Fruit fly (Drosophila melanogaster) whole organism, embryonic: ENCODE data around the gene CG7739.

Source experiments
- Ada2b ChIP-seq: fragments of 200-800 bp; sonication (Bioruptor generic); IDR thresholded peaks from 2 replicates; pipeline ENCODE4 v1.3.6; 2022; ENCODE audit warnings: missing biosample characterization, missing genetic modification characterization
- C15 ChIP-seq: fragments of 200-800 bp; sonication (Bioruptor generic); IDR thresholded peaks from 3 replicates; pipeline ENCODE4 v1.3.6; 2022; ENCODE audit warnings: missing biosample characterization, missing genetic modification characterization
- CG11723 ChIP-seq: fragments of 200-800 bp; sonication (Bioruptor generic); optimal IDR thresholded peaks from 2 replicates; lab custom pipeline; 2017; ENCODE audit warnings: missing biosample characterization, mild to moderate bottlenecking, missing genetic modification characterization
- CG12236 ChIP-seq: fragments of 200-800 bp; sonication (Bioruptor generic); optimal IDR thresholded peaks from 2 replicates; lab custom pipeline; 2016; ENCODE audit warnings: missing biosample characterization, missing genetic modification characterization
- CG14667 ChIP-seq: fragments of 200-800 bp; sonication (Bioruptor generic); IDR thresholded peaks from 2 replicates; pipeline ENCODE4 v1.3.6; 2022; ENCODE audit warnings: missing biosample characterization, missing genetic modification characterization
- CG15696 ChIP-seq: fragments of 200-800 bp; sonication (Bioruptor generic); optimal IDR thresholded peaks from 2 replicates; lab custom pipeline; 2019; ENCODE audit warnings: missing biosample characterization, mild to moderate bottlenecking, missing genetic modification characterization, moderate library complexity
- CG2875 ChIP-seq: fragments of 200-800 bp; sonication (Bioruptor generic); optimal IDR thresholded peaks from 2 replicates; lab custom pipeline; 2017; ENCODE audit warnings: missing biosample characterization, mild to moderate bottlenecking, missing genetic modification characterization, missing genetic modification reagents
- CG34376 ChIP-seq: fragments of 200-800 bp; sonication (Bioruptor generic); optimal IDR thresholded peaks from 2 replicates; lab custom pipeline; 2018; ENCODE audit warnings: missing biosample characterization, mild to moderate bottlenecking, missing genetic modification characterization
- CG43689 ChIP-seq: fragments of 200-800 bp; sonication (Bioruptor generic); IDR thresholded peaks from 2 replicates; pipeline ENCODE4 v1.3.6; 2022; ENCODE audit warnings: missing biosample characterization, missing genetic modification characterization
- CG4404 ChIP-seq: fragments of 200-800 bp; sonication (Bioruptor generic); IDR thresholded peaks from 2 replicates; pipeline ENCODE4 v1.3.6; 2022; ENCODE audit warnings: missing biosample characterization, missing genetic modification characterization
- CG7786 ChIP-seq: fragments of 200-800 bp; sonication (Bioruptor generic); optimal IDR thresholded peaks from 2 replicates; lab custom pipeline; 2016; ENCODE audit warnings: missing biosample characterization, missing genetic modification characterization
- CG8290 ChIP-seq, 3 experiments: fragments of 200-800 bp; sonication (Bioruptor generic); optimal IDR thresholded peaks; 2 replicates each; lab custom pipeline; 2016 to 2019; ENCODE audit warnings: missing biosample characterization in 3 of 3, missing genetic modification characterization in 3 of 3, mild to moderate bottlenecking in 2 of 3, moderate library complexity in 1 of 3
- CG9609 ChIP-seq: fragments of 200-800 bp; sonication (Bioruptor generic); optimal IDR thresholded peaks from 3 replicates; lab custom pipeline; 2016; ENCODE audit warnings: missing biosample characterization, missing genetic modification characterization
- CG9817 ChIP-seq: fragments of 200-800 bp; sonication (Bioruptor generic); optimal IDR thresholded peaks from 2 replicates; lab custom pipeline; 2018; ENCODE audit warnings: missing biosample characterization, mild to moderate bottlenecking, missing genetic modification characterization, moderate library complexity
- CHES-1-like ChIP-seq: fragments of 200-800 bp; sonication (Bioruptor generic); optimal IDR thresholded peaks from 2 replicates; lab custom pipeline; 2016; ENCODE audit warnings: missing biosample characterization, missing genetic modification characterization
- Chrac-16 ChIP-seq: fragments of 200-800 bp; sonication (Bioruptor generic); optimal IDR thresholded peaks from 3 replicates; lab custom pipeline; 2016; ENCODE audit warnings: missing biosample characterization, missing genetic modification characterization
- CrebB ChIP-seq: fragments of 200-800 bp; sonication (Bioruptor generic); optimal IDR thresholded peaks from 3 replicates; lab custom pipeline; 2018; ENCODE audit warnings: missing biosample characterization, mild to moderate bottlenecking, missing genetic modification characterization
- Dfd ChIP-seq, 2 experiments: fragments of >200 bp; optimal IDR thresholded peaks; 2 replicates each; lab custom pipeline; 2017; ENCODE audit warnings: missing biosample characterization in 2 of 2, missing genetic modification characterization in 2 of 2
- Dip2 ChIP-seq: fragments of 200-800 bp; sonication (Bioruptor generic); IDR thresholded peaks from 2 replicates; pipeline ENCODE4 v1.3.6; 2022; ENCODE audit warnings: missing biosample characterization, missing genetic modification characterization
- Dll ChIP-seq: fragments of 200-800 bp; sonication (Bioruptor generic); IDR thresholded peaks from 4 replicates; pipeline ENCODE4 v1.3.6; 2022; ENCODE audit warnings: missing biosample characterization, missing genetic modification characterization; ENCODE audit not compliant: partially characterized antibody
- Ets97D ChIP-seq: fragments of 200-800 bp; sonication (Bioruptor generic); optimal IDR thresholded peaks from 3 replicates; lab custom pipeline; 2016; ENCODE audit warnings: missing biosample characterization, missing genetic modification characterization
- Hr51 ChIP-seq, 2 experiments: fragments of 200-800 bp; sonication (Bioruptor generic); optimal IDR thresholded peaks; 2 replicates in 1 of 2; 3 replicates in 1 of 2; lab custom pipeline; 2016 to 2018; ENCODE audit warnings: missing biosample characterization in 2 of 2, missing genetic modification characterization in 2 of 2, mild to moderate bottlenecking in 1 of 2, moderate library complexity in 1 of 2
- Hsf ChIP-seq: fragments of 200-800 bp; sonication (Bioruptor generic); optimal IDR thresholded peaks from 3 replicates; lab custom pipeline; 2016; ENCODE audit warnings: missing biosample characterization, missing genetic modification characterization
- Lpt ChIP-seq: fragments of >200 bp; optimal IDR thresholded peaks from 2 replicates; lab custom pipeline; 2018; ENCODE audit warnings: missing biosample characterization, missing genetic modification characterization
- PHDP ChIP-seq: fragments of 200-800 bp; sonication (Bioruptor generic); optimal IDR thresholded peaks from 3 replicates; lab custom pipeline; 2018; ENCODE audit warnings: missing biosample characterization, mild to moderate bottlenecking, missing genetic modification characterization, moderate library complexity
- Poxn ChIP-seq: fragments of 200-800 bp; sonication (Bioruptor generic); IDR thresholded peaks from 2 replicates; pipeline ENCODE4 v1.3.6; 2022; ENCODE audit warnings: missing biosample characterization, missing genetic modification characterization
- Ravus ChIP-seq: fragments of 200-800 bp; sonication (Bioruptor generic); IDR thresholded peaks from 2 replicates; pipeline ENCODE4 v1.3.6; 2022; ENCODE audit warnings: missing biosample characterization, missing genetic modification characterization
- Rx ChIP-seq: fragments of 200-800 bp; sonication (Bioruptor generic); IDR thresholded peaks from 2 replicates; pipeline ENCODE4 v1.3.6; 2022; ENCODE audit warnings: missing biosample characterization, missing genetic modification characterization
- abd-A ChIP-seq: fragments of 200-800 bp; sonication (Bioruptor generic); optimal IDR thresholded peaks from 3 replicates; lab custom pipeline; 2019; ENCODE audit warnings: missing biosample characterization, mild to moderate bottlenecking, missing genetic modification characterization, moderate library complexity
- al ChIP-seq: fragments of 200-800 bp; sonication (Bioruptor generic); IDR thresholded peaks from 2 replicates; pipeline ENCODE4 v1.3.6; 2022; ENCODE audit warnings: missing biosample characterization, missing genetic modification characterization
- cg ChIP-seq: fragments of 200-800 bp; sonication (Bioruptor generic); optimal IDR thresholded peaks from 3 replicates; lab custom pipeline; 2019; ENCODE audit warnings: missing biosample characterization, mild to moderate bottlenecking, missing genetic modification characterization, moderate library complexity
- chm ChIP-seq: fragments of 200-800 bp; sonication (Bioruptor generic); IDR thresholded peaks from 2 replicates; pipeline ENCODE4 v1.3.6; 2022; ENCODE audit warnings: missing biosample characterization, missing genetic modification characterization
- crc ChIP-seq: fragments of 200-800 bp; sonication (Bioruptor generic); optimal IDR thresholded peaks from 2 replicates; lab custom pipeline; 2016; ENCODE audit warnings: missing biosample characterization, missing genetic modification characterization
- cwo ChIP-seq: fragments of 200-800 bp; sonication (Bioruptor generic); optimal IDR thresholded peaks from 3 replicates; lab custom pipeline; 2017; ENCODE audit warnings: missing biosample characterization, missing genetic modification characterization, mild to moderate bottlenecking, moderate library complexity, missing genetic modification reagents
- danr ChIP-seq: fragments of 200-800 bp; sonication (Bioruptor generic); IDR thresholded peaks from 2 replicates; pipeline ENCODE4 v1.3.6; 2022; ENCODE audit warnings: missing biosample characterization, missing genetic modification characterization
- dmrt99B ChIP-seq: fragments of 200-800 bp; sonication (Bioruptor generic); optimal IDR thresholded peaks from 2 replicates; lab custom pipeline; 2018; ENCODE audit warnings: missing biosample characterization, mild to moderate bottlenecking, missing genetic modification characterization, moderate library complexity
- eyg ChIP-seq: fragments of 200-800 bp; sonication (Bioruptor generic); optimal IDR thresholded peaks from 3 replicates; lab custom pipeline; 2016; ENCODE audit warnings: missing biosample characterization, missing genetic modification characterization
- fd64A ChIP-seq: fragments of 200-800 bp; sonication (Bioruptor generic); optimal IDR thresholded peaks from 3 replicates; lab custom pipeline; 2018; ENCODE audit warnings: missing biosample characterization, mild to moderate bottlenecking, missing genetic modification characterization
- hkb ChIP-seq, 2 experiments: fragments of 200-800 bp in 1 of 2; fragments of >200 bp in 1 of 2; sonication (Bioruptor generic) in 1 of 2; IDR thresholded peaks in 1 of 2; optimal IDR thresholded peaks in 1 of 2; 2 replicates each; pipeline versions ENCODE4 v1.3.6 to Lab custom; 2017 to 2022; ENCODE audit warnings: missing biosample characterization in 1 of 2, missing genetic modification characterization in 1 of 2
- insv ChIP-seq, 2 experiments: fragments of 200-800 bp; sonication (Bioruptor generic); optimal IDR thresholded peaks; 3 replicates each; lab custom pipeline; 2016 to 2018; ENCODE audit warnings: missing biosample characterization in 2 of 2, missing genetic modification characterization in 2 of 2
- jing ChIP-seq: fragments of 200-800 bp; sonication (Bioruptor generic); optimal IDR thresholded peaks from 2 replicates; lab custom pipeline; 2018; ENCODE audit warnings: missing biosample characterization, mild to moderate bottlenecking, missing genetic modification characterization
- nerfin-1 ChIP-seq: fragments of 200-800 bp; sonication (Bioruptor generic); optimal IDR thresholded peaks from 3 replicates; lab custom pipeline; 2019; ENCODE audit warnings: missing biosample characterization, mild to moderate bottlenecking, missing genetic modification characterization, moderate library complexity
- nmo ChIP-seq: fragments of 200-800 bp; sonication (Bioruptor generic); optimal IDR thresholded peaks from 2 replicates; lab custom pipeline; 2018; ENCODE audit warnings: missing biosample characterization, mild to moderate bottlenecking, missing genetic modification characterization, moderate library complexity
- odd ChIP-seq: fragments of 200-800 bp; sonication (Bioruptor generic); optimal IDR thresholded peaks from 2 replicates; lab custom pipeline; 2017; ENCODE audit warnings: missing biosample characterization, mild to moderate bottlenecking, missing genetic modification characterization
- ranshi ChIP-seq: fragments of 200-800 bp; sonication (Bioruptor generic); IDR thresholded peaks from 2 replicates; pipeline ENCODE4 v1.3.6; 2022; ENCODE audit warnings: missing biosample characterization, missing genetic modification characterization
- sens-2 ChIP-seq: fragments of 200-800 bp; sonication (Bioruptor generic); IDR thresholded peaks from 2 replicates; pipeline ENCODE4 v1.3.6; 2022; ENCODE audit warnings: missing biosample characterization, missing genetic modification characterization
- sqz ChIP-seq: fragments of 200-800 bp; sonication (Bioruptor generic); optimal IDR thresholded peaks from 3 replicates; lab custom pipeline; 2018; ENCODE audit warnings: missing biosample characterization, mild to moderate bottlenecking, missing genetic modification characterization
- ssp ChIP-seq: fragments of 200-800 bp; sonication (Bioruptor generic); IDR thresholded peaks from 2 replicates; pipeline ENCODE4 v1.3.6; 2022; ENCODE audit warnings: missing biosample characterization, missing genetic modification characterization
- tll ChIP-seq, 2 experiments: fragments of 200-800 bp in 1 of 2; fragments of >200 bp in 1 of 2; sonication (Bioruptor generic) in 1 of 2; optimal IDR thresholded peaks; 2 replicates each; lab custom pipeline; 2017 to 2019; ENCODE audit warnings: missing biosample characterization in 2 of 2, missing genetic modification characterization in 2 of 2, mild to moderate bottlenecking in 1 of 2, moderate library complexity in 1 of 2
- zen ChIP-seq: fragments of 200-800 bp; sonication (Bioruptor generic); optimal IDR thresholded peaks from 3 replicates; lab custom pipeline; 2018; ENCODE audit warnings: missing biosample characterization, mild to moderate bottlenecking, missing genetic modification characterization, moderate library complexity

The CG7739 gene

DNA sequence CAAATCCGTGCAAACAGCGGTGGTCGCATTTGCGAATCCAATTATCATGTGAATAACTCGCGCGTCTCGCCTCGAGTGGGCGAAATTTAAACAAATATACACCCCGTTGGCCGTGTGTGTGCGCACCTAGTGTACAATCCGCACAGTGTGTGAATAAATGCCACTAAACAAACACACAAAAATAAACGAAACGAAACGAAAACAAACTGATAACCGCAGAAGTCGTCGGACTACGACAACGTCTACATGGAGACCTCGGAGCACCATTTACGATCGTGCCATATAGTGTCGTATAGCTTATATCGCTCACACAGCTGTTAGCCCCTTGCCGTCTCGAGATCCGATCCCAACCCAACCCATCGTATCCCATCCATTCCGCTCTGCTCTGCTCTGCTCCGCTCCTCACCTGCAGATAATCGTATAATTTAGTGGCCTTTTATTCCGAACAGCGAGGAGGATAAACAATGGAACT, 3.7 kb upstream of the CG7739 start (continued):
- TF ChIP-seq CG4404 (GFP tag; lab: Robert Waterston, UW) (no peak), Lpt (GFP tag; lab: Kevin White, UChicago) (no peak), zen (tag; lab: Kevin White, UChicago) (no peak), danr (GFP tag; lab: Robert Waterston, UW) (no peak; the same call in 1 of the 2 replicates), CG34376 (GFP tag; lab: Kevin White, UChicago) (peak; percentile 86), CG14667 (GFP tag; lab: Robert Waterston, UW) (no peak), CG2875 (GFP tag; lab: Kevin White, UChicago) (peak; percentile 78), C15 (GFP tag; lab: Robert Waterston, UW) (no peak), fd64A (GFP tag; lab: Kevin White, UChicago) (peak; percentile 85), CG43689 (GFP tag; lab: Robert Waterston, UW) (no peak; the same call in 1 of the 2 replicates), Hr51 (GFP tag; optimal IDR thresholded peaks at IDR 0.05; lab: Kevin White, UChicago) (peak in 1 of 2 experiments; percentile 63), Chrac-16 (GFP tag; lab: Kevin White, UChicago) (no peak), Dll (GFP tag; lab: Robert Waterston, UW) (no peak), CG9817 (peak; percentile 36), cg (peak; percentile 74), crc (GFP tag; lab: Kevin White, UChicago) (no peak), ssp (GFP tag; lab: Robert Waterston, UW) (no peak), PHDP (tag; lab: Kevin White, UChicago) (peak; percentile 75), Ada2b (GFP tag; lab: Robert Waterston, UW) (no peak), sqz (GFP tag; lab: Kevin White, UChicago) (no peak), abd-A (tag; lab: Kevin White, UChicago) (no peak), nerfin-1 (peak; percentile 72), insv (GFP tag; optimal IDR thresholded peaks at IDR 0.05; lab: Kevin White, UChicago) (peak in 1 of 2 experiments; percentile 53), Dip2 (GFP tag; lab: Robert Waterston, UW) (no peak), CG12236 (GFP tag; lab: Kevin White, UChicago) (peak; percentile 25), CG9609 (GFP tag; lab: Kevin White, UChicago) (no peak), Poxn (GFP tag; lab: Robert Waterston, UW) (no peak), Ravus (GFP tag; lab: Robert Waterston, UW) (no peak), Ets97D (GFP tag; lab: Kevin White, UChicago) (no peak), CrebB (tag; lab: Kevin White, UChicago) (peak; percentile 90), dmrt99B (tag; lab: Kevin White, UChicago) (no peak), Dfd (GFP tag; optimal IDR thresholded peaks at IDR 0.05; lab: Kevin White, UChicago) (no peak), chm (peak; percentile 73), CG15696 (peak; percentile 61), hkb (optimal IDR thresholded peaks at IDR 0.05; lab: Kevin White, UChicago) (no peak), hkb (GFP tag; IDR thresholded peaks at IDR 0.05; lab: Robert Waterston, UW) (peak; percentile 59), al (GFP tag; lab: Robert Waterston, UW) (no peak), tll (GFP tag; optimal IDR thresholded peaks at IDR 0.05; lab: Kevin White, UChicago) (peak in 1 of 2 experiments; percentile 36), ranshi (GFP tag; lab: Robert Waterston, UW) (peak; percentile 41; the same call in 1 of the 2 replicates), cwo (peak; percentile 78), eyg (peak; percentile 58), Hsf (GFP tag; lab: Kevin White, UChicago) (no peak), Rx (GFP tag; lab: Robert Waterston, UW) (no peak), odd (GFP tag; lab: Kevin White, UChicago) (peak; percentile 90), nmo (GFP tag; lab: Kevin White, UChicago) (no peak), sens-2 (no peak), CG7786 (no peak), jing (GFP tag; lab: Kevin White, UChicago) (no peak), CG11723 (GFP tag; lab: Kevin White, UChicago) (no peak), CHES-1-like (peak; percentile 87), CG8290 (GFP tag; optimal IDR thresholded peaks at IDR 0.05; lab: Kevin White, UChicago) (peak; percentile 22), CG8290 (tag; optimal IDR thresholded peaks at IDR 0.05; lab: Kevin White, UChicago) (no peak)
